Fruit fly (Drosophila melanogaster) whole organism, wandering third instar larva: Measurements from ENCODE around the gene nudC.

Source experiments
- Abd-B ChIP-seq: fragments of >200 bp; optimal IDR thresholded peaks from 2 replicates; lab custom pipeline; 2017; ENCODE audit warnings: missing biosample characterization, missing genetic modification characterization
- CG32264 ChIP-seq: fragments of 200-800 bp; sonication (Bioruptor generic); optimal IDR thresholded peaks from 2 replicates; lab custom pipeline; 2016; ENCODE audit warnings: missing biosample characterization, missing genetic modification characterization
- CrebA ChIP-seq: fragments of 200-800 bp; sonication (Bioruptor generic); optimal IDR thresholded peaks from 2 replicates; lab custom pipeline; 2016; ENCODE audit warnings: missing biosample characterization, mild to moderate bottlenecking, missing genetic modification characterization, borderline replicate concordance
- Dfd ChIP-seq: fragments of >200 bp; optimal IDR thresholded peaks from 2 replicates; lab custom pipeline; 2017; ENCODE audit warnings: missing biosample characterization, missing genetic modification characterization
- Dif ChIP-seq: fragments of 200-275, 200-300 bp; sonication (Bioruptor generic); optimal IDR thresholded peaks from 2 replicates; lab custom pipeline; 2018; ENCODE audit warnings: missing biosample characterization, missing genetic modification characterization; ENCODE audit not compliant: partially characterized antibody
- GATAd ChIP-seq: sonication (Bioruptor generic); optimal IDR thresholded peaks from 2 replicates; lab custom pipeline; 2016; ENCODE audit warnings: missing biosample characterization, missing genetic modification characterization
- HLH106 ChIP-seq: fragments of 200-800 bp; optimal IDR thresholded peaks from 3 replicates; lab custom pipeline; 2019; ENCODE audit warnings: missing biosample characterization, mild to moderate bottlenecking, missing genetic modification characterization, moderate library complexity
- Hnf4 ChIP-seq: fragments of 200-800 bp; sonication (Bioruptor generic); optimal IDR thresholded peaks from 2 replicates; lab custom pipeline; 2016; ENCODE audit warnings: missing biosample characterization, mild to moderate bottlenecking, missing genetic modification characterization
- Mio ChIP-seq: sonication (Bioruptor generic); optimal IDR thresholded peaks from 2 replicates; lab custom pipeline; 2016; ENCODE audit warnings: missing biosample characterization, missing genetic modification characterization
- Myc ChIP-seq: fragments of >200 bp; optimal IDR thresholded peaks from 2 replicates; lab custom pipeline; 2017
- N ChIP-seq: fragments of >200 bp; optimal IDR thresholded peaks from 2 replicates; lab custom pipeline; 2018; ENCODE audit warnings: missing biosample characterization, missing external identifiers, missing genetic modification characterization
- OdsH ChIP-seq: fragments of 200-800 bp; sonication (Bioruptor generic); optimal IDR thresholded peaks from 2 replicates; lab custom pipeline; 2016; ENCODE audit warnings: missing biosample characterization, mild to moderate bottlenecking, missing genetic modification characterization
- Rel ChIP-seq, 2 experiments: fragments of 200-800 bp; sonication (Bioruptor generic) in 1 of 2; optimal IDR thresholded peaks; 2 replicates in 1 of 2; 3 replicates in 1 of 2; lab custom pipeline; 2016 to 2019; ENCODE audit warnings: mild to moderate bottlenecking in 2 of 2, missing biosample characterization in 2 of 2, missing genetic modification characterization in 2 of 2, moderate library complexity in 1 of 2
- Sp1 ChIP-seq: fragments of 200-800 bp; sonication (Bioruptor generic); optimal IDR thresholded peaks from 3 replicates; lab custom pipeline; 2019; ENCODE audit warnings: missing biosample characterization, mild to moderate bottlenecking, missing genetic modification characterization, moderate library complexity
- Vsx2 ChIP-seq: fragments of 200-300, 225-300 bp; sonication (Bioruptor generic); optimal IDR thresholded peaks from 2 replicates; lab custom pipeline; 2018; ENCODE audit warnings: missing biosample characterization, missing genetic modification characterization; ENCODE audit not compliant: partially characterized antibody
- br ChIP-seq: fragments of 200-800 bp; sonication (Bioruptor generic); optimal IDR thresholded peaks from 2 replicates; lab custom pipeline; 2016; ENCODE audit warnings: missing biosample characterization, missing genetic modification characterization
- brk ChIP-seq: fragments of 200-800 bp; sonication (Bioruptor generic); optimal IDR thresholded peaks from 2 replicates; lab custom pipeline; 2016; ENCODE audit warnings: missing biosample characterization, mild to moderate bottlenecking, missing genetic modification characterization
- dl ChIP-seq, 2 experiments: fragments of 175-275, 200-275 bp in 1 of 2; fragments of 200-275 bp in 1 of 2; sonication (Bioruptor generic); optimal IDR thresholded peaks; lab custom pipeline; 2018; ENCODE audit warnings: mild to moderate bottlenecking in 2 of 2, missing biosample characterization in 2 of 2, missing genetic modification characterization in 2 of 2, moderate library complexity in 2 of 2; ENCODE audit not compliant: partially characterized antibody in 2 of 2, insufficient read depth in 1 of 2
- dmrt93B ChIP-seq: fragments of 200-800 bp; sonication (Bioruptor generic); optimal IDR thresholded peaks from 2 replicates; lab custom pipeline; 2018; ENCODE audit warnings: missing biosample characterization, mild to moderate bottlenecking, missing genetic modification characterization
- dsf ChIP-seq: sonication (Bioruptor generic); optimal IDR thresholded peaks from 2 replicates; lab custom pipeline; 2016; ENCODE audit warnings: missing biosample characterization, missing genetic modification characterization, borderline replicate concordance
- ey ChIP-seq: fragments of 200-800 bp; sonication (Bioruptor generic); optimal IDR thresholded peaks from 2 replicates; lab custom pipeline; 2016; ENCODE audit warnings: missing biosample characterization, missing genetic modification characterization
- foxo ChIP-seq, 2 experiments: fragments of 200-800 bp; sonication (Bioruptor generic); optimal IDR thresholded peaks; 2 replicates in 1 of 2; 3 replicates in 1 of 2; lab custom pipeline; 2016 to 2017; ENCODE audit warnings: missing biosample characterization in 2 of 2, missing genetic modification characterization in 2 of 2
- fru ChIP-seq: fragments of 200-800 bp; sonication (Bioruptor generic); optimal IDR thresholded peaks from 3 replicates; lab custom pipeline; 2016; ENCODE audit warnings: missing biosample characterization, mild to moderate bottlenecking, missing genetic modification characterization
- h ChIP-seq: fragments of 200-800 bp; sonication (Bioruptor generic); optimal IDR thresholded peaks from 3 replicates; lab custom pipeline; 2016; ENCODE audit warnings: missing biosample characterization, mild to moderate bottlenecking, missing genetic modification characterization
- jim ChIP-seq: fragments of 175-275, 200-325 bp; sonication (Bioruptor generic); optimal IDR thresholded peaks from 2 replicates; lab custom pipeline; 2016; ENCODE audit warnings: missing biosample characterization, mild to moderate bottlenecking, missing genetic modification characterization
- lola ChIP-seq: fragments of >200 bp; optimal IDR thresholded peaks from 2 replicates; lab custom pipeline; 2017; ENCODE audit warnings: missing biosample characterization, missing genetic modification characterization
- pan ChIP-seq: fragments of >200 bp; optimal IDR thresholded peaks from 2 replicates; lab custom pipeline; 2017
- psq ChIP-seq: fragments of 200-800 bp; sonication (Bioruptor generic); optimal IDR thresholded peaks from 3 replicates; lab custom pipeline; 2017; ENCODE audit warnings: missing biosample characterization, mild to moderate bottlenecking, missing genetic modification characterization, moderate library complexity
- rgr ChIP-seq: fragments of 200-800 bp; sonication (Bioruptor generic); optimal IDR thresholded peaks from 3 replicates; lab custom pipeline; 2016; ENCODE audit warnings: missing biosample characterization, mild to moderate bottlenecking, missing genetic modification characterization
- sage ChIP-seq: fragments of 200-800 bp; sonication (Bioruptor generic); optimal IDR thresholded peaks from 2 replicates; lab custom pipeline; 2016; ENCODE audit warnings: missing biosample characterization, mild to moderate bottlenecking, missing genetic modification characterization
- sv ChIP-seq: fragments of 200-800 bp; sonication (Bioruptor generic); optimal IDR thresholded peaks from 3 replicates; lab custom pipeline; 2016; ENCODE audit warnings: missing biosample characterization, missing genetic modification characterization
- tai ChIP-seq: sonication (Bioruptor generic); optimal IDR thresholded peaks from 2 replicates; lab custom pipeline; 2016; ENCODE audit warnings: missing biosample characterization, missing genetic modification characterization
- usp ChIP-seq: fragments of >200 bp; optimal IDR thresholded peaks from 2 replicates; lab custom pipeline; 2017; ENCODE audit warnings: missing biosample characterization, missing genetic modification characterization
- woc ChIP-seq: sonication (Bioruptor generic); optimal IDR thresholded peaks from 2 replicates; lab custom pipeline; 2016; ENCODE audit warnings: missing biosample characterization, mild to moderate bottlenecking, missing genetic modification characterization

nudC gene

dm6 chr3L:16801499-16802452, 3.0 kb upstream of the nudC start:
- TF ChIP-seq lola (GFP tag; lab: Kevin White, UChicago), result no peak
- TF ChIP-seq dsf, result peak; percentile 3
- TF ChIP-seq Myc (lab: Kevin White, UChicago), result no peak
- peak; percentile 83 for TF ChIP-seq ey
- TF ChIP-seq dl (GFP tag; optimal IDR thresholded peaks at IDR 0.05; lab: Kevin White, UChicago; ENCODE audit: insufficient read depth in 1 of 2, partially characterized antibody in 2 of 2), result peak; percentile 38 to 54
- TF ChIP-seq br (GFP tag; lab: Kevin White, UChicago), result peak; percentile 48
- no peak for TF ChIP-seq GATAd (GFP tag; lab: Kevin White, UChicago)
- peak; percentile 62 for TF ChIP-seq Rel (GFP tag; optimal IDR thresholded peaks at IDR 0.05; lab: Kevin White, UChicago)
- TF ChIP-seq Rel (tag; optimal IDR thresholded peaks at IDR 0.05; lab: Kevin White, UChicago), result peak; percentile 99
- peak; percentile 62 for TF ChIP-seq Hnf4 (GFP tag; lab: Kevin White, UChicago)
- peak; percentile 50 for TF ChIP-seq jim (GFP tag; lab: Kevin White, UChicago)
- TF ChIP-seq N (GFP tag; lab: Kevin White, UChicago), result no peak
- TF ChIP-seq woc (GFP tag; lab: Kevin White, UChicago), result peak; percentile 63
- peak; percentile 67 for TF ChIP-seq Sp1 (GFP tag; lab: Kevin White, UChicago)
- no peak for TF ChIP-seq pan (lab: Kevin White, UChicago)
- peak; percentile 41 for TF ChIP-seq sage (GFP tag; lab: Kevin White, UChicago)
- TF ChIP-seq h (GFP tag; lab: Kevin White, UChicago), result peak; percentile 83
- peak; percentile 86 for TF ChIP-seq OdsH
- no peak for TF ChIP-seq CG32264 (GFP tag; lab: Kevin White, UChicago)
- TF ChIP-seq sv, result peak; percentile 35
- TF ChIP-seq Dfd (GFP tag; lab: Kevin White, UChicago), result peak; percentile 10
- peak; percentile 82 for TF ChIP-seq fru
- TF ChIP-seq HLH106 (tag; lab: Kevin White, UChicago), result no peak
- TF ChIP-seq Vsx2 (GFP tag; lab: Kevin White, UChicago), result peak; percentile 45
- peak; percentile 21 for TF ChIP-seq tai (GFP tag; lab: Kevin White, UChicago)
- peak; percentile 62 for TF ChIP-seq brk (GFP tag; lab: Kevin White, UChicago)
- TF ChIP-seq Mio, result peak; percentile 44
- TF ChIP-seq Dif (GFP tag; lab: Kevin White, UChicago), result peak; percentile 27
- TF ChIP-seq rgr (GFP tag; lab: Kevin White, UChicago), result peak; percentile 85
- TF ChIP-seq dmrt93B (GFP tag; lab: Kevin White, UChicago), result no peak
- TF ChIP-seq psq (GFP tag; lab: Kevin White, UChicago), result peak; percentile 81
- peak; percentile 16 for TF ChIP-seq CrebA (GFP tag; lab: Kevin White, UChicago)
- TF ChIP-seq foxo (GFP tag; optimal IDR thresholded peaks at IDR 0.05; lab: Kevin White, UChicago), result peak; percentile 38 to 69
- no peak for TF ChIP-seq usp (GFP tag; lab: Kevin White, UChicago)
- TF ChIP-seq, all 38 proteins: peak for 24

dm6 chr3L:16803273-16803672, 1.5 kb upstream of the nudC start:
- TF ChIP-seq GATAd (GFP tag; lab: Kevin White, UChicago) (no peak), HLH106 (tag; lab: Kevin White, UChicago) (no peak), fru (no peak), Myc (lab: Kevin White, UChicago) (no peak), rgr (GFP tag; lab: Kevin White, UChicago) (no peak), woc (GFP tag; lab: Kevin White, UChicago) (no peak), CrebA (GFP tag; lab: Kevin White, UChicago) (no peak), N (GFP tag; lab: Kevin White, UChicago) (no peak), Abd-B (GFP tag; lab: Kevin White, UChicago) (no peak), br (GFP tag; lab: Kevin White, UChicago) (no peak)
